Fruit fly (Drosophila melanogaster) whole organism, embryonic: ENCODE results near the gene Pmm2.

Experiments used
- CG10274 ChIP-seq: fragments of 200-800 bp; sonication (Bioruptor generic); optimal IDR thresholded peaks from 3 replicates; lab custom pipeline; 2017; ENCODE audit warnings: missing biosample characterization, mild to moderate bottlenecking, missing genetic modification characterization
- CG10979 ChIP-seq: fragments of 200-800 bp; sonication (Bioruptor generic); optimal IDR thresholded peaks from 2 replicates; lab custom pipeline; 2018; ENCODE audit warnings: missing biosample characterization, mild to moderate bottlenecking, missing genetic modification characterization, moderate library complexity
- CG13287 ChIP-seq: fragments of 200-800 bp; sonication (Bioruptor generic); IDR thresholded peaks from 2 replicates; pipeline ENCODE4 v1.3.6; 2022; ENCODE audit warnings: missing biosample characterization, missing genetic modification characterization; ENCODE audit not compliant: partially characterized antibody
- CG13894 ChIP-seq: fragments of 200-800 bp; sonication (Bioruptor generic); optimal IDR thresholded peaks from 3 replicates; lab custom pipeline; 2018; ENCODE audit warnings: missing biosample characterization, mild to moderate bottlenecking, missing genetic modification characterization, moderate library complexity
- CG16813 ChIP-seq: fragments of 200-800 bp; sonication (Bioruptor generic); IDR thresholded peaks from 3 replicates; pipeline ENCODE4 v1.3.6; 2022; ENCODE audit warnings: missing biosample characterization, missing genetic modification characterization; ENCODE audit not compliant: partially characterized antibody
- CG17328 ChIP-seq: fragments of 200-800 bp; sonication (Bioruptor generic); IDR thresholded peaks from 2 replicates; pipeline ENCODE4 v1.3.6; 2022; ENCODE audit warnings: missing biosample characterization, missing genetic modification characterization
- CG18262 ChIP-seq: fragments of 200-800 bp; optimal IDR thresholded peaks from 3 replicates; lab custom pipeline; 2019; ENCODE audit warnings: missing biosample characterization, mild to moderate bottlenecking, missing genetic modification characterization, moderate library complexity
- CG32532 ChIP-seq: fragments of 200-800 bp; sonication (Bioruptor generic); IDR thresholded peaks from 2 replicates; pipeline ENCODE4 v1.3.6; 2022; ENCODE audit warnings: missing biosample characterization, missing genetic modification characterization
- CG3838 ChIP-seq: fragments of 200-800 bp; sonication (Bioruptor generic); optimal IDR thresholded peaks from 3 replicates; lab custom pipeline; 2016; ENCODE audit warnings: missing biosample characterization, missing genetic modification characterization
- CG4360 ChIP-seq: fragments of 200-800 bp; sonication (Bioruptor generic); IDR thresholded peaks from 2 replicates; pipeline ENCODE4 v1.3.6; 2022; ENCODE audit warnings: missing biosample characterization, missing genetic modification characterization
- CG43689 ChIP-seq: fragments of 200-800 bp; sonication (Bioruptor generic); IDR thresholded peaks from 2 replicates; pipeline ENCODE4 v1.3.6; 2022; ENCODE audit warnings: missing biosample characterization, missing genetic modification characterization
- CG4424 ChIP-seq: fragments of 200-800 bp; sonication (Bioruptor generic); optimal IDR thresholded peaks from 3 replicates; lab custom pipeline; 2016; ENCODE audit warnings: missing biosample characterization, missing genetic modification characterization
- CG5953 ChIP-seq: fragments of 200-800 bp; sonication (Bioruptor generic); IDR thresholded peaks from 2 replicates; pipeline ENCODE4 v1.3.6; 2022; ENCODE audit warnings: missing biosample characterization, missing genetic modification characterization
- CG6175 ChIP-seq: fragments of 200-800 bp; sonication (Bioruptor generic); IDR thresholded peaks from 3 replicates; pipeline ENCODE4 v1.3.6; 2022; ENCODE audit warnings: missing biosample characterization, missing genetic modification characterization
- CG7839 ChIP-seq: fragments of 200-800 bp; sonication (Bioruptor generic); optimal IDR thresholded peaks from 3 replicates; lab custom pipeline; 2018; ENCODE audit warnings: missing biosample characterization, mild to moderate bottlenecking, missing genetic modification characterization, moderate library complexity
- CG8290 ChIP-seq, 3 experiments: fragments of 200-800 bp; sonication (Bioruptor generic); optimal IDR thresholded peaks; 2 replicates each; lab custom pipeline; 2016 to 2019; ENCODE audit warnings: missing biosample characterization in 3 of 3, missing genetic modification characterization in 3 of 3, mild to moderate bottlenecking in 2 of 3, moderate library complexity in 1 of 3
- CrebB ChIP-seq: fragments of 200-800 bp; sonication (Bioruptor generic); optimal IDR thresholded peaks from 3 replicates; lab custom pipeline; 2018; ENCODE audit warnings: missing biosample characterization, mild to moderate bottlenecking, missing genetic modification characterization
- Dp ChIP-seq: fragments of 200-800 bp; sonication (Bioruptor generic); optimal IDR thresholded peaks from 2 replicates; lab custom pipeline; 2018; ENCODE audit warnings: missing biosample characterization, mild to moderate bottlenecking, missing genetic modification characterization, moderate library complexity
- Elba2 ChIP-seq: fragments of 200-800 bp; sonication (Bioruptor generic); optimal IDR thresholded peaks from 3 replicates; lab custom pipeline; 2016; ENCODE audit warnings: missing biosample characterization, missing genetic modification characterization
- Ets65A ChIP-seq: fragments of 200-800 bp; sonication (Bioruptor generic); peaks from one replicate; lab custom pipeline; 2016; ENCODE audit warnings: missing biosample characterization, missing genetic modification characterization
- HHEX ChIP-seq: fragments of 200-800 bp; sonication (Bioruptor generic); optimal IDR thresholded peaks from 3 replicates; lab custom pipeline; 2017; ENCODE audit warnings: missing biosample characterization, mild to moderate bottlenecking, missing genetic modification characterization, missing genetic modification reagents
- Hey ChIP-seq: fragments of 200-800 bp; sonication (Bioruptor generic); optimal IDR thresholded peaks from 3 replicates; lab custom pipeline; 2018; ENCODE audit warnings: missing biosample characterization, mild to moderate bottlenecking, missing genetic modification characterization
- HmgZ ChIP-seq: fragments of 200-800 bp; sonication (Bioruptor generic); optimal IDR thresholded peaks from 2 replicates; lab custom pipeline; 2018; ENCODE audit warnings: missing biosample characterization, mild to moderate bottlenecking, missing genetic modification characterization
- Hmr ChIP-seq: fragments of 200-800 bp; sonication (Bioruptor generic); optimal IDR thresholded peaks from 3 replicates; lab custom pipeline; 2017; ENCODE audit warnings: mild to moderate bottlenecking, missing biosample characterization, missing genetic modification reagents, missing genetic modification characterization
- Jarid2 ChIP-seq: fragments of 200-800 bp; sonication (Bioruptor generic); optimal IDR thresholded peaks from 3 replicates; lab custom pipeline; 2017; ENCODE audit warnings: mild to moderate bottlenecking, missing biosample characterization, missing genetic modification reagents, missing genetic modification characterization
- Lim3 ChIP-seq: fragments of 200-800 bp; sonication (Bioruptor generic); IDR thresholded peaks from 2 replicates; pipeline ENCODE4 v1.3.6; 2022; ENCODE audit warnings: missing biosample characterization, missing genetic modification characterization
- Lpt ChIP-seq: fragments of >200 bp; optimal IDR thresholded peaks from 2 replicates; lab custom pipeline; 2018; ENCODE audit warnings: missing biosample characterization, missing genetic modification characterization
- MESR4 ChIP-seq: fragments of 200-800 bp; sonication (Bioruptor generic); optimal IDR thresholded peaks from 2 replicates; lab custom pipeline; 2018; ENCODE audit warnings: missing biosample characterization, mild to moderate bottlenecking, missing genetic modification characterization, moderate library complexity
- NC2α ChIP-seq: fragments of 200-800 bp; sonication (Bioruptor generic); optimal IDR thresholded peaks from 2 replicates; lab custom pipeline; 2016; ENCODE audit warnings: missing biosample characterization, missing genetic modification characterization
- NC2β ChIP-seq: fragments of 200-800 bp; sonication (Bioruptor generic); optimal IDR thresholded peaks from 2 replicates; lab custom pipeline; 2016; ENCODE audit warnings: missing biosample characterization, missing genetic modification characterization
- Nf-YC ChIP-seq: fragments of 200-800 bp; optimal IDR thresholded peaks from 3 replicates; lab custom pipeline; 2019; ENCODE audit warnings: missing biosample characterization, mild to moderate bottlenecking, missing genetic modification characterization, moderate library complexity
- Ptx1 ChIP-seq: fragments of 200-800 bp; sonication (Bioruptor generic); IDR thresholded peaks from 2 replicates; pipeline ENCODE4 v1.3.6; 2022; ENCODE audit warnings: missing biosample characterization, missing genetic modification characterization
- Ravus ChIP-seq: fragments of 200-800 bp; sonication (Bioruptor generic); IDR thresholded peaks from 2 replicates; pipeline ENCODE4 v1.3.6; 2022; ENCODE audit warnings: missing biosample characterization, missing genetic modification characterization
- cad ChIP-seq: fragments of >200 bp; optimal IDR thresholded peaks from 2 replicates; lab custom pipeline; 2017; ENCODE audit warnings: missing biosample characterization, missing genetic modification characterization
- cg ChIP-seq: fragments of 200-800 bp; sonication (Bioruptor generic); optimal IDR thresholded peaks from 3 replicates; lab custom pipeline; 2019; ENCODE audit warnings: missing biosample characterization, mild to moderate bottlenecking, missing genetic modification characterization, moderate library complexity
- chinmo ChIP-seq: fragments of 200-800 bp; sonication (Bioruptor generic); IDR thresholded peaks from 4 replicates; pipeline ENCODE4 v1.3.6; 2022; ENCODE audit warnings: missing biosample characterization, missing genetic modification characterization; ENCODE audit not compliant: partially characterized antibody
- danr ChIP-seq: fragments of 200-800 bp; sonication (Bioruptor generic); IDR thresholded peaks from 2 replicates; pipeline ENCODE4 v1.3.6; 2022; ENCODE audit warnings: missing biosample characterization, missing genetic modification characterization
- exex ChIP-seq: fragments of 200-800 bp; sonication (Bioruptor generic); optimal IDR thresholded peaks from 4 replicates; lab custom pipeline; 2018; ENCODE audit warnings: missing biosample characterization, mild to moderate bottlenecking, missing genetic modification characterization, moderate library complexity
- gsb-n ChIP-seq: fragments of 200-800 bp; sonication (Bioruptor generic); optimal IDR thresholded peaks from 3 replicates; lab custom pipeline; 2018; ENCODE audit warnings: missing biosample characterization, mild to moderate bottlenecking, missing genetic modification characterization
- h ChIP-seq: fragments of >200 bp; optimal IDR thresholded peaks from 2 replicates; lab custom pipeline; 2017
- mirr ChIP-seq: fragments of 200-800 bp; sonication (Bioruptor generic); optimal IDR thresholded peaks from 3 replicates; lab custom pipeline; 2018; ENCODE audit warnings: missing biosample characterization, mild to moderate bottlenecking, missing genetic modification characterization
- nau ChIP-seq: fragments of 200-800 bp; sonication (Bioruptor generic); optimal IDR thresholded peaks from 3 replicates; lab custom pipeline; 2017; ENCODE audit warnings: missing biosample characterization, mild to moderate bottlenecking, missing genetic modification characterization, missing genetic modification reagents
- odd ChIP-seq: fragments of 200-800 bp; sonication (Bioruptor generic); optimal IDR thresholded peaks from 2 replicates; lab custom pipeline; 2017; ENCODE audit warnings: missing biosample characterization, mild to moderate bottlenecking, missing genetic modification characterization
- scrt ChIP-seq: fragments of 200-800 bp; sonication (Bioruptor generic); optimal IDR thresholded peaks from 2 replicates; lab custom pipeline; 2018; ENCODE audit warnings: missing biosample characterization, mild to moderate bottlenecking, missing genetic modification characterization, moderate library complexity
- slp2 ChIP-seq: fragments of 200-800 bp; sonication (Bioruptor generic); optimal IDR thresholded peaks from 2 replicates; lab custom pipeline; 2016; ENCODE audit warnings: missing biosample characterization, missing genetic modification characterization
- sug ChIP-seq: fragments of 200-800 bp; optimal IDR thresholded peaks from 2 replicates; lab custom pipeline; 2019; ENCODE audit warnings: missing biosample characterization, mild to moderate bottlenecking, missing genetic modification characterization, moderate library complexity
- tio ChIP-seq: fragments of 200-800 bp; sonication (Bioruptor generic); optimal IDR thresholded peaks from 2 replicates; lab custom pipeline; 2017; ENCODE audit warnings: missing biosample characterization, missing genetic modification characterization, inconsistent platforms
- tll ChIP-seq, 2 experiments: fragments of 200-800 bp in 1 of 2; fragments of >200 bp in 1 of 2; sonication (Bioruptor generic) in 1 of 2; optimal IDR thresholded peaks; 2 replicates each; lab custom pipeline; 2017 to 2019; ENCODE audit warnings: missing biosample characterization in 2 of 2, missing genetic modification characterization in 2 of 2, mild to moderate bottlenecking in 1 of 2, moderate library complexity in 1 of 2
- twi ChIP-seq: fragments of 200-800 bp; optimal IDR thresholded peaks from 2 replicates; lab custom pipeline; 2019; ENCODE audit warnings: missing biosample characterization, mild to moderate bottlenecking, missing genetic modification characterization, moderate library complexity

Gene Pmm2

dm6 chr3L:12565422-12565821 is 31.0 kb downstream of the Pmm2 start (continued):
- no peak for TF ChIP-seq nau (GFP tag; lab: Kevin White, UChicago)
- TF ChIP-seq CG5953, result no peak
- no peak for TF ChIP-seq Lim3
- no peak for TF ChIP-seq CG17328
- no peak for TF ChIP-seq tio (GFP tag; lab: Kevin White, UChicago)
- no peak for TF ChIP-seq CG13287 (GFP tag; lab: Robert Waterston, UW)
- no peak for TF ChIP-seq CG16813 (GFP tag; lab: Robert Waterston, UW)
- no peak for TF ChIP-seq CG32532
- TF ChIP-seq h (lab: Kevin White, UChicago), result no peak
- TF ChIP-seq CG4424 (GFP tag; lab: Kevin White, UChicago), result peak; percentile 13
- TF ChIP-seq gsb-n (tag; lab: Kevin White, UChicago), result no peak
- no peak for TF ChIP-seq Hmr
- no peak for TF ChIP-seq CrebB (tag; lab: Kevin White, UChicago)
- peak; percentile 43 for TF ChIP-seq CG10979 (tag; lab: Kevin White, UChicago)
- no peak for TF ChIP-seq danr (GFP tag; lab: Robert Waterston, UW)
- no peak for TF ChIP-seq mirr (GFP tag; lab: Kevin White, UChicago)
- no peak for TF ChIP-seq HmgZ
- TF ChIP-seq Nf-YC (tag; lab: Kevin White, UChicago), result no peak
- no peak for TF ChIP-seq odd (GFP tag; lab: Kevin White, UChicago)
- TF ChIP-seq scrt (GFP tag; lab: Kevin White, UChicago), result no peak
- TF ChIP-seq slp2 (GFP tag; lab: Kevin White, UChicago), result no peak
- TF ChIP-seq CG18262 (tag; lab: Kevin White, UChicago), result peak; percentile 60
- TF ChIP-seq NC2β (GFP tag; lab: Kevin White, UChicago), result no peak
- no peak for TF ChIP-seq CG10274

- TF ChIP-seq Dp (GFP tag; lab: Kevin White, UChicago) (no peak), cg (GFP tag; lab: Kevin White, UChicago) (peak; percentile 44), sug (no peak), twi (tag; lab: Kevin White, UChicago) (peak; percentile 98), tll (GFP tag; optimal IDR thresholded peaks at IDR 0.05; lab: Kevin White, UChicago) (peak in 1 of 2 experiments; percentile 97), CG4360 (0 out of 2 replicates have a peak, but pooled peaks have one; percentile 5), CG43689 (GFP tag; lab: Robert Waterston, UW) (peak; percentile 32; the same call in 1 of the 2 replicates), Hey (tag; lab: Kevin White, UChicago) (peak; percentile 73), cad (GFP tag; lab: Kevin White, UChicago) (peak; percentile 67), Ets65A (peak; percentile 63), CG13894 (tag; lab: Kevin White, UChicago) (peak; percentile 37), Jarid2 (GFP tag; lab: Kevin White, UChicago) (no peak), chinmo (GFP tag; lab: Robert Waterston, UW) (0 out of 4 replicates have a peak, but pooled peaks have one; percentile 14)
These were observed 31.8 kb downstream of the Pmm2 start for dm6 chr3L:12566065-12566730.

DNA sequence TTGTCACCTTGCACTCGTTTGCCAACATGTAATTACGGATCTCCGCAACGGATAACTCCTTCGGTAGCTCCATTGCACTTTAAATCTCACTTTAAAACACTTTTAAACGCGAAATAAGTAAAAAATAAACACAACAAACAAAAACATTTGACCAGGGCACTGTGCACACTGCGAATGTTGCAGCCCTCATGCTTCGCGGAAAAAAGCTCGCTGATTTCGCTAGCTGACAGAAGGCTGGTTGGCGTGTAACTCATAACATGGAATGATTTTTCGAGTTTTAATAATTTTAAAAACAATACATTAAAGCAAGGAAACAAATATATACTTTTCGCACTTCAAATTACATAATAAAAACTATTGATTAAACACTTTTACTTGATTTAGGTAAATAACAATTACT is 38.0 kb downstream of the Pmm2 start, which contains the start of gene sowah:
Gene sowah (minus strand): TSS at position 177 of the 400 bp plus-strand sequence.
- TF ChIP-seq CG8290 (GFP tag; optimal IDR thresholded peaks at IDR 0.05; lab: Kevin White, UChicago), result peak; percentile 71
- TF ChIP-seq CG8290 (tag; optimal IDR thresholded peaks at IDR 0.05; lab: Kevin White, UChicago), result peak in 1 of 2 experiments; percentile 81
- peak; percentile 67 for TF ChIP-seq MESR4 (GFP tag; lab: Kevin White, UChicago)
- peak; percentile 21 for TF ChIP-seq Elba2 (GFP tag; lab: Kevin White, UChicago)
- TF ChIP-seq exex (tag; lab: Kevin White, UChicago), result no peak
- no peak for TF ChIP-seq Ravus (GFP tag; lab: Robert Waterston, UW)
- TF ChIP-seq Jarid2 (GFP tag; lab: Kevin White, UChicago), result peak; percentile 80
- TF ChIP-seq CG6175, result no peak
- peak; percentile 94 for TF ChIP-seq CG3838 (GFP tag; lab: Kevin White, UChicago)
- TF ChIP-seq NC2α (GFP tag; lab: Kevin White, UChicago), result no peak
- TF ChIP-seq Lpt, result no peak
- peak; percentile 55 for TF ChIP-seq CG7839 (tag; lab: Kevin White, UChicago)
- TF ChIP-seq HHEX (GFP tag; lab: Kevin White, UChicago), result no peak
- peak; percentile 55; the same call in 1 of the 2 replicates for TF ChIP-seq Ptx1
